Worm (Caenorhabditis elegans): ENCODE data around the gene acbp-7.

The acbp-7 gene

DNA sequence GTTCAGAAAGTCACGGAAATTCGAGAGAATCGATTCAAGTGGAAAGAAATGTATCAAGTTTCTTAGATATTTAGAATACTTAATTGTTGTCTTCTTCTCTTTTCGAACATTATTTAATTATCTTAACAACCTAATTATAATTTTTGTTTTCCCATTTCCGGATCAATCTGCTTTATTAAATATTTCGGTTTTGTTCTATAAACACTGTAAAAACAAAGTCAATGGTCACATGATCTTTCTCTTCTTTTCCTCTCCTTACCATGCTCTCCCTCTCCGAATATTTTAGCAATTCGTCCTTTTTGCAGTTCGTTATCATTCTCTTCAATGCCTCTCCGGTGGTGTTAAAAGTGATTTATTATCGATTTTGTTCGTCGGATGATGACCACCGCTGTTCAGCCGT is 41.0 kb upstream of the acbp-7 start, which contains the start of gene tag-325:
Gene tag-325 (plus strand): TSS at position 301 of the 400 bp plus-strand sequence.
- no peak for TF ChIP-seq ceh-16 (tag; optimal IDR thresholded peaks at IDR 0.05)
- TF ChIP-seq nhr-11 (tag; optimal IDR thresholded peaks at IDR 0.05), result no peak
- no peak for TF ChIP-seq skn-1 (tag; optimal IDR thresholded peaks at IDR 0.05)
- TF ChIP-seq fos-1 (tag; optimal IDR thresholded peaks at IDR 0.05), result peak; percentile 26
- TF ChIP-seq ama-1 (optimal IDR thresholded peaks at IDR 0.05), result no peak
- TF ChIP-seq nhr-237 (tag; optimal IDR thresholded peaks at IDR 0.05), result no peak
- TF ChIP-seq alr-1 (tag; optimal IDR thresholded peaks at IDR 0.05), result no peak
- TF ChIP-seq sem-4 (tag; optimal IDR thresholded peaks at IDR 0.05), result no peak

- TF ChIP-seq unc-39 (tag; optimal IDR thresholded peaks at IDR 0.05), result no peak
Observed at ce11 chrIII:4802707-4803106, 34.8 kb upstream of the acbp-7 start, which contains the start of gene metl-5. TSS of gene metl-5 (plus strand) at chrIII:4803007.

- TF ChIP-seq nhr-10 (tag; optimal IDR thresholded peaks at IDR 0.05) (no peak), lin-39 (tag; optimal IDR thresholded peaks at IDR 0.05) (no peak), ceh-16 (tag; optimal IDR thresholded peaks at IDR 0.05) (no peak), unc-39 (tag; optimal IDR thresholded peaks at IDR 0.05) (no peak)
Observed at ce11 chrIII:4806345-4806744, 31.2 kb upstream of the acbp-7 start.

- TF ChIP-seq lsy-2 (tag; optimal IDR thresholded peaks at IDR 0.05), result peak in 1 of 2 experiments; percentile 63
- TF ChIP-seq C34F6.9 (tag; optimal IDR thresholded peaks at IDR 0.05), result no peak
Observed at ce11 chrIII:4808089-4808488, 29.4 kb upstream of the acbp-7 start.

DNA sequence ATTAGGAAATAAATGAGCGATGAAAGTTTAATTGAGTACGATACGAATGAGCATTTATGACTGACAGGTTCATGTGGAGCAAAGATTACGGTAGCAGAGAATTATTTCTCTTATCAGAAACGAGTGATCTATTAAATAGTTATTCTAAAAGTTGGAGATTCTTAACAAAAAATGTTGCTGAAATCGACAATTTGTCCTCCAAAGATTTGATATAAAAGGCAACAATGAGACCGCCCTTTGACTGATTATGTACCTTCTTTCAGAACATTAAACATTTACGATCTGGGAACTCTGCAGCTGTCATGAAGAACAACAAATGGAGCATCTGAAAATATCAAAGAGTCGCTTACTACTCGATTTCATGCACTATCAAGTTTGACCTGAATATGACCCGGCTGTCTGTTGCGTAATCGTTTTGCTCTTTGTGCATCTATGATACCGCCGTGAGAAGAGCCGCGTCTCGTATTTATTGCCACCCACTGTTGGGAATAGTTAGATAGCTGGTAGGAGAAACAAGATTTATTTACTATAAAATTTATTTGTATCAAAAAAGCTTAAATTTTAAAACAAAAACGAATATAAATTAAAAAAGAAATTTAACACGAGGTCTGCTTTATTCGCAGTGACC is 27.9 kb upstream of the acbp-7 start, which contains the start of gene pal-1:
Gene pal-1 (minus strand): TSS at position 51 of the 628 bp plus-strand sequence.
- no peak for TF ChIP-seq nhr-237 (tag; optimal IDR thresholded peaks at IDR 0.05)
- no peak for TF ChIP-seq egl-27 (tag; optimal IDR thresholded peaks at IDR 0.05)
- no peak for TF ChIP-seq elt-3 (tag; optimal IDR thresholded peaks at IDR 0.05)
- TF ChIP-seq alr-1 (tag; optimal IDR thresholded peaks at IDR 0.05), result no peak
- TF ChIP-seq sma-3 (GFP tag; optimal IDR thresholded peaks at IDR 0.05), result no peak
- TF ChIP-seq nhr-129 (tag; optimal IDR thresholded peaks at IDR 0.05), result no peak
- TF ChIP-seq crh-2 (tag; optimal IDR thresholded peaks at IDR 0.05), result no peak
- TF ChIP-seq snpc-4 (tag; optimal IDR thresholded peaks at IDR 0.05), result no peak
- no peak for TF ChIP-seq mbf-1 (tag; optimal IDR thresholded peaks at IDR 0.05)

- TF ChIP-seq nhr-11 (tag; optimal IDR thresholded peaks at IDR 0.05) (no peak), unc-62 (GFP tag; optimal IDR thresholded peaks at IDR 0.05) (no peak), lin-13 (GFP tag; optimal IDR thresholded peaks at IDR 0.05) (no peak), F13H6.1 (tag; optimal IDR thresholded peaks at IDR 0.05) (no peak), nhr-237 (tag; optimal IDR thresholded peaks at IDR 0.05) (no peak), mbf-1 (tag; optimal IDR thresholded peaks at IDR 0.05) (no peak)
Observed at ce11 chrIII:4811195-4811594, 26.3 kb upstream of the acbp-7 start, which contains the start of gene C38D4.7. TSS of gene C38D4.7 (minus strand) at chrIII:4811295.

ce11 chrIII:4814730-4815129 is 22.8 kb upstream of the acbp-7 start, which contains the start of gene arl-6:
TSS of gene arl-6 (minus strand) at chrIII:4814830.
- no peak for TF ChIP-seq fos-1 (tag; optimal IDR thresholded peaks at IDR 0.05)
- no peak for TF ChIP-seq aly-2 (tag; optimal IDR thresholded peaks at IDR 0.05)
- TF ChIP-seq sem-4 (tag; optimal IDR thresholded peaks at IDR 0.05), result no peak
- TF ChIP-seq nhr-21 (tag; optimal IDR thresholded peaks at IDR 0.05), result no peak
- TF ChIP-seq unc-55 (GFP tag; optimal IDR thresholded peaks at IDR 0.05), result no peak
- no peak for TF ChIP-seq unc-62 (GFP tag; optimal IDR thresholded peaks at IDR 0.05)
- TF ChIP-seq ztf-1 (GFP tag; conservative IDR thresholded peaks at IDR 0.05), result no peak
- no peak for TF ChIP-seq zag-1 (tag; optimal IDR thresholded peaks at IDR 0.05)
- TF ChIP-seq sma-9 (GFP tag; optimal IDR thresholded peaks at IDR 0.05), result no peak
- TF ChIP-seq sma-9 (tag; optimal IDR thresholded peaks at IDR 0.05), result no peak
- no peak for TF ChIP-seq mbf-1 (tag; optimal IDR thresholded peaks at IDR 0.05)
- TF ChIP-seq snpc-4 (tag; optimal IDR thresholded peaks at IDR 0.05), result no peak
- no peak for TF ChIP-seq gmeb-1 (tag; optimal IDR thresholded peaks at IDR 0.05)
- TF ChIP-seq elt-1 (tag; optimal IDR thresholded peaks at IDR 0.05), result no peak
- no peak for TF ChIP-seq lin-39 (tag; optimal IDR thresholded peaks at IDR 0.05)
- TF ChIP-seq nhr-237 (tag; optimal IDR thresholded peaks at IDR 0.05), result no peak
- TF ChIP-seq unc-39 (tag; optimal IDR thresholded peaks at IDR 0.05), result no peak

All from whole organism, L2 larva.